Fruit fly (Drosophila melanogaster) whole organism, adult: ENCODE measurements around the gene CG7519.

Source experiments
- CG11617 ChIP-seq: fragments of 200-800 bp; sonication (Bioruptor generic); optimal IDR thresholded peaks from 2 replicates; lab custom pipeline; 2017; ENCODE audit warnings: mild to moderate bottlenecking, missing biosample characterization, missing genetic modification reagents, missing genetic modification characterization
- CG12768 ChIP-seq: fragments of 200-800 bp; sonication (Bioruptor generic); optimal IDR thresholded peaks from 2 replicates; lab custom pipeline; 2017; ENCODE audit warnings: missing biosample characterization, missing genetic modification characterization, mild to moderate bottlenecking, moderate library complexity, missing genetic modification reagents
- CG14711 ChIP-seq: fragments of 200-800 bp; sonication (Bioruptor generic); optimal IDR thresholded peaks from 2 replicates; lab custom pipeline; 2018; ENCODE audit warnings: missing biosample characterization, mild to moderate bottlenecking, missing genetic modification characterization, moderate library complexity
- CG1620 ChIP-seq: fragments of 200-800 bp; sonication (Bioruptor generic); optimal IDR thresholded peaks from 2 replicates; lab custom pipeline; 2016; ENCODE audit warnings: missing biosample characterization, missing genetic modification characterization
- CG33017 ChIP-seq: fragments of 200-800 bp; sonication (Bioruptor generic); optimal IDR thresholded peaks from 2 replicates; lab custom pipeline; 2018; ENCODE audit warnings: missing biosample characterization, mild to moderate bottlenecking, missing genetic modification characterization, moderate library complexity
- CG5204 ChIP-seq: fragments of 200-800 bp; sonication (Bioruptor generic); optimal IDR thresholded peaks from 2 replicates; lab custom pipeline; 2016; ENCODE audit warnings: missing biosample characterization, missing genetic modification characterization
- CG7045 ChIP-seq: fragments of 200-800 bp; sonication (Bioruptor generic); optimal IDR thresholded peaks from 2 replicates; lab custom pipeline; 2017; ENCODE audit warnings: missing biosample characterization, mild to moderate bottlenecking, missing genetic modification characterization
- CG7101 ChIP-seq: fragments of 200-800 bp; sonication (Bioruptor generic); optimal IDR thresholded peaks from 2 replicates; lab custom pipeline; 2018; ENCODE audit warnings: missing biosample characterization, mild to moderate bottlenecking, missing genetic modification characterization, moderate library complexity
- Clk ChIP-seq: fragments of 200-800 bp; sonication (Bioruptor generic); optimal IDR thresholded peaks from 2 replicates; lab custom pipeline; 2017; ENCODE audit warnings: missing biosample characterization, missing genetic modification characterization
- Crg-1 ChIP-seq: fragments of 200-800 bp; sonication (Bioruptor generic); optimal IDR thresholded peaks from 2 replicates; lab custom pipeline; 2016; ENCODE audit warnings: missing biosample characterization, missing genetic modification characterization
- Hr96 ChIP-seq: fragments of 200-800 bp; sonication (Bioruptor generic); optimal IDR thresholded peaks from 2 replicates; lab custom pipeline; 2016; ENCODE audit warnings: missing biosample characterization, missing genetic modification characterization
- Mnt ChIP-seq: fragments of 200-800 bp; sonication (Bioruptor generic); optimal IDR thresholded peaks from 2 replicates; lab custom pipeline; 2016; ENCODE audit warnings: missing biosample characterization, mild to moderate bottlenecking, missing genetic modification characterization
- bab1 ChIP-seq: fragments of 200-800 bp; sonication (Bioruptor generic); optimal IDR thresholded peaks from 3 replicates; lab custom pipeline; 2019; ENCODE audit warnings: missing biosample characterization, mild to moderate bottlenecking, missing genetic modification characterization, moderate library complexity
- cic ChIP-seq: fragments of 200-800 bp; sonication (Bioruptor generic); optimal IDR thresholded peaks from 2 replicates; lab custom pipeline; 2017; ENCODE audit warnings: missing biosample characterization, mild to moderate bottlenecking, missing genetic modification characterization, moderate library complexity
- cnc ChIP-seq, 2 experiments: fragments of >200 bp; optimal IDR thresholded peaks; 2 replicates each; lab custom pipeline; 2017
- kay ChIP-seq: fragments of 200-800 bp; sonication (Bioruptor generic); peaks from one replicate; lab custom pipeline; 2016; ENCODE audit warnings: missing biosample characterization, missing genetic modification characterization, borderline replicate concordance
- ovo ChIP-seq: fragments of 200-800 bp; sonication (Bioruptor generic); optimal IDR thresholded peaks from 2 replicates; lab custom pipeline; 2016; ENCODE audit warnings: missing biosample characterization, missing genetic modification characterization
- pad ChIP-seq: fragments of 200-800 bp; sonication (Bioruptor generic); optimal IDR thresholded peaks from 3 replicates; lab custom pipeline; 2017; ENCODE audit warnings: missing biosample characterization, missing genetic modification characterization, mild to moderate bottlenecking, moderate library complexity, missing genetic modification reagents
- tj ChIP-seq: fragments of 200-800 bp; sonication (Bioruptor generic); optimal IDR thresholded peaks from 3 replicates; lab custom pipeline; 2017; ENCODE audit warnings: missing biosample characterization, mild to moderate bottlenecking, missing genetic modification characterization, moderate library complexity
- toe ChIP-seq: fragments of 200-800 bp; sonication (Bioruptor generic); optimal IDR thresholded peaks from 2 replicates; lab custom pipeline; 2016; ENCODE audit warnings: missing biosample characterization, missing genetic modification characterization

The CG7519 gene

dm6 chr3L:21536857-21537256 lies 44.0 kb downstream of the CG7519 start, which contains the start of gene Rpn10:
Rpn10 (plus strand) TSS chr3L:21537000.
- TF ChIP-seq kay (GFP tag; lab: Kevin White, UChicago) (no peak), Mnt (GFP tag; lab: Kevin White, UChicago) (peak; percentile 33), CG12768 (GFP tag; lab: Kevin White, UChicago) (no peak), cnc (optimal IDR thresholded peaks at IDR 0.05; lab: Kevin White, UChicago) (peak; percentile 81 to 95), CG5204 (GFP tag; lab: Kevin White, UChicago) (no peak), pad (GFP tag; lab: Kevin White, UChicago) (peak; percentile 50), CG7045 (GFP tag; lab: Kevin White, UChicago) (no peak), Hr96 (GFP tag; lab: Kevin White, UChicago) (no peak), cic (GFP tag; lab: Kevin White, UChicago) (no peak), CG33017 (tag; lab: Kevin White, UChicago) (no peak), CG11617 (GFP tag; lab: Kevin White, UChicago) (peak; percentile 5), toe (GFP tag; lab: Kevin White, UChicago) (no peak), CG1620 (peak; percentile 51), CG7101 (tag; lab: Kevin White, UChicago) (no peak), Crg-1 (peak; percentile 19), ovo (peak; percentile 86), bab1 (GFP tag; lab: Kevin White, UChicago) (peak; percentile 70), tj (GFP tag; lab: Kevin White, UChicago) (no peak), CG14711 (tag; lab: Kevin White, UChicago) (peak; percentile 99)

- no peak for TF ChIP-seq cnc (optimal IDR thresholded peaks at IDR 0.05; lab: Kevin White, UChicago)
- no peak for TF ChIP-seq CG11617 (GFP tag; lab: Kevin White, UChicago)
- TF ChIP-seq Clk (GFP tag; lab: Kevin White, UChicago), result no peak
- TF ChIP-seq cic (GFP tag; lab: Kevin White, UChicago), result no peak
- TF ChIP-seq CG1620, result no peak
- TF ChIP-seq kay (GFP tag; lab: Kevin White, UChicago), result no peak
Observed at dm6 chr3L:21538893-21539244, 46.0 kb downstream of the CG7519 start.

dm6 chr3L:21539245-21540196 lies 46.6 kb downstream of the CG7519 start, which contains the start of the genes COX8 and VhaM9.7-b:
COX8 (minus strand) TSS chr3L:21539447.
VhaM9.7-b (plus strand) TSS chr3L:21539862.
- TF ChIP-seq toe (GFP tag; lab: Kevin White, UChicago), result no peak
- no peak for TF ChIP-seq CG5204 (GFP tag; lab: Kevin White, UChicago)
- TF ChIP-seq Clk (GFP tag; lab: Kevin White, UChicago), result peak; percentile 29
- no peak for TF ChIP-seq CG33017 (tag; lab: Kevin White, UChicago)
- TF ChIP-seq tj (GFP tag; lab: Kevin White, UChicago), result peak; percentile 30
- TF ChIP-seq kay (GFP tag; lab: Kevin White, UChicago), result no peak
- peak; percentile 64 for TF ChIP-seq CG1620
- peak; percentile 72 for TF ChIP-seq Mnt (GFP tag; lab: Kevin White, UChicago)
- TF ChIP-seq pad (GFP tag; lab: Kevin White, UChicago), result peak; percentile 44
- peak; percentile 73 for TF ChIP-seq CG11617 (GFP tag; lab: Kevin White, UChicago)
- peak; percentile 63 for TF ChIP-seq Crg-1
- peak; percentile 38 for TF ChIP-seq cic (GFP tag; lab: Kevin White, UChicago)
- peak; percentile 67 for TF ChIP-seq CG7101 (tag; lab: Kevin White, UChicago)
- TF ChIP-seq Hr96 (GFP tag; lab: Kevin White, UChicago), result no peak
- TF ChIP-seq bab1 (GFP tag; lab: Kevin White, UChicago), result peak; percentile 41
- TF ChIP-seq CG12768 (GFP tag; lab: Kevin White, UChicago), result peak; percentile 2
- peak; percentile 47 for TF ChIP-seq CG14711 (tag; lab: Kevin White, UChicago)
- peak; percentile 66 for TF ChIP-seq ovo
- TF ChIP-seq cnc (optimal IDR thresholded peaks at IDR 0.05; lab: Kevin White, UChicago), result no peak
- peak; percentile 78 for TF ChIP-seq CG7045 (GFP tag; lab: Kevin White, UChicago)

- TF ChIP-seq CG5204 (GFP tag; lab: Kevin White, UChicago) (no peak), kay (GFP tag; lab: Kevin White, UChicago) (peak; percentile 39)
Observed at dm6 chr3L:21542059-21542458, 49.2 kb downstream of the CG7519 start, which contains the start of gene CG33290. CG33290 (plus strand) TSS chr3L:21542359.
